Worm (Caenorhabditis elegans) whole organism, early embryonic: ENCODE data around the gene amt-1.

Source experiments
- F13C5.2 ChIP-seq: sonication (generic microtip); optimal IDR thresholded peaks from 2 replicates; lab custom pipeline; 2017; ENCODE audit warnings: mild to moderate bottlenecking, missing genetic modification characterization, inconsistent platforms, missing compliant biosample characterization
- flt-1 ChIP-seq: fragments of 200-800 bp; sonication (Bioruptor generic); IDR thresholded peaks from 2 replicates; pipeline ENCODE4 v1.3.6; 2022; ENCODE audit warnings: missing genetic modification characterization, missing compliant biosample characterization
- tra-4 ChIP-seq: sonication (generic microtip); optimal IDR thresholded peaks from 2 replicates; lab custom pipeline; 2017; ENCODE audit warnings: missing genetic modification characterization, missing compliant biosample characterization

DNA sequence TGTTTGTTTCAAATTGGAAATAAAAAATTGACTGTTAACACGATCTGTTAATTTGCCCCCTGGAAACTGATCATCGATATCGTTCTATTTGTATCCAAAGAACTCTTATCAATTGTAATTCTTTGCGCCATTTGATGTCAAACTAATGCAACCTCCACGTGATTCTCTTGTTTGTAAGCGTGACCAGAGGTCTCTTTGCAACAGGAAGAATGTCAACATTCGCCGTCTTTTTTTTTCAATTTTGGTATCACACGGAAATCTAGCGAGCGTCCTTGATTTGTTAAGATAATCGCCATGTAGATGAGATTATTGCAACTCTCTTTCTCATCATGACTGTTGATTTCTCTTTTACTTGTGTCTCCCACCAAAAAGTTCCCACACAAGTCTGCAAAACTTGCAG lies 42.3 kb upstream of the amt-1 start:
- TF ChIP-seq F13C5.2 (tag; lab: Kevin White, UChicago): no peak
- no peak for TF ChIP-seq tra-4 (tag; lab: Kevin White, UChicago)
- no peak for TF ChIP-seq flt-1
